Fruit fly (Drosophila melanogaster): Measurements from ENCODE around the gene Or82a.
"Not testable (repeated sequence)": the region's sequence is repeated elsewhere in the genome, so short reads cannot be mapped to it uniquely, and the experiment has no call there.

DNA sequence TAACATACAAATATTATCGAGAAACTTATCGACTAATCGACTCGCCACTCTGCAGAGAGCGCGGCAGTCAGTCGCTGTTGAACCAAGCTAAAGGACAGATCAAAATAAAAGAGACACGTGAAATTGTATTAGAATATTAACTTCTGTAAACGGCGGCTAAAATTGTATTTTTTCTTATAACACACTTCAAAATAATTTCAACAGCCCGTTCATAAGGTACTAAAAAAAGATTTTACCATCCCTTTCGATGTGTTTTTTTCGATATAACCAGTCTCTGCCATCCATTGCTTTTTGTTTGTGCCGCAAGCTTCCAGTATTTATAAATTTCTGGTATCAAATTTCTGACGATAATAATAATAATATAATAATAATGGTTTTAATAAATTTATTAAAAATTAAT, 45.3 kb upstream of the Or82a start, which contains the start of gene aux:
- not testable (repeated sequence) for TF ChIP-seq h, psq, insv, Sin3A, ttk, Myc (optimal IDR thresholded peaks at IDR 0.05)
